Fruit fly (Drosophila melanogaster) whole organism, embryonic: Measurements from ENCODE around the gene CG31924.

ENCODE experiments used
- Asciz ChIP-seq: fragments of 200-800 bp; sonication (Bioruptor generic); optimal IDR thresholded peaks from 2 replicates; lab custom pipeline; 2017; ENCODE audit warnings: missing biosample characterization, mild to moderate bottlenecking, missing genetic modification characterization, missing genetic modification reagents
- CG12299 ChIP-seq: fragments of 200-800 bp; sonication (Bioruptor generic); optimal IDR thresholded peaks from 2 replicates; lab custom pipeline; 2018; ENCODE audit warnings: missing biosample characterization, mild to moderate bottlenecking, missing genetic modification characterization
- CG13894 ChIP-seq: fragments of 200-800 bp; sonication (Bioruptor generic); optimal IDR thresholded peaks from 3 replicates; lab custom pipeline; 2018; ENCODE audit warnings: missing biosample characterization, mild to moderate bottlenecking, missing genetic modification characterization, moderate library complexity
- CG17359 ChIP-seq: fragments of 200-800 bp; sonication (Bioruptor generic); optimal IDR thresholded peaks from 3 replicates; lab custom pipeline; 2018; ENCODE audit warnings: missing biosample characterization, mild to moderate bottlenecking, missing genetic modification characterization, moderate library complexity
- CG2202 ChIP-seq: fragments of 200-800 bp; sonication (Bioruptor generic); optimal IDR thresholded peaks from 2 replicates; lab custom pipeline; 2018; ENCODE audit warnings: missing biosample characterization, mild to moderate bottlenecking, missing genetic modification characterization
- CG8478 ChIP-seq: fragments of >200 bp; optimal IDR thresholded peaks from 2 replicates; lab custom pipeline; 2018
- Jarid2 ChIP-seq: fragments of 200-800 bp; sonication (Bioruptor generic); optimal IDR thresholded peaks from 3 replicates; lab custom pipeline; 2017; ENCODE audit warnings: mild to moderate bottlenecking, missing biosample characterization, missing genetic modification reagents, missing genetic modification characterization
- ac ChIP-seq: fragments of 200-800 bp; sonication (Bioruptor generic); optimal IDR thresholded peaks from 3 replicates; lab custom pipeline; 2017; ENCODE audit warnings: missing biosample characterization, mild to moderate bottlenecking, missing genetic modification characterization
- ap ChIP-seq: fragments of 200-800 bp; sonication (Bioruptor generic); IDR thresholded peaks from 2 replicates; pipeline ENCODE4 v1.3.6; 2022; ENCODE audit warnings: missing biosample characterization, missing genetic modification characterization
- ems ChIP-seq: fragments of 200-800 bp; sonication (Bioruptor generic); optimal IDR thresholded peaks from 3 replicates; lab custom pipeline; 2016; ENCODE audit warnings: missing biosample characterization, missing genetic modification characterization
- h ChIP-seq: fragments of >200 bp; optimal IDR thresholded peaks from 2 replicates; lab custom pipeline; 2017
- rib ChIP-seq: fragments of 200-800 bp; sonication (Bioruptor generic); IDR thresholded peaks from 2 replicates; pipeline ENCODE4 v1.3.6; 2022; ENCODE audit warnings: missing biosample characterization, missing genetic modification characterization
- trem ChIP-seq: fragments of 200-800 bp; optimal IDR thresholded peaks from 3 replicates; lab custom pipeline; 2019; ENCODE audit warnings: missing biosample characterization, mild to moderate bottlenecking, missing genetic modification characterization, moderate library complexity

- TF ChIP-seq ap (no peak), trem (tag; lab: Kevin White, UChicago) (no peak), CG12299 (tag; lab: Kevin White, UChicago) (no peak), CG8478 (lab: Kevin White, UChicago) (no peak), rib (GFP tag; lab: Robert Waterston, UW) (no peak), h (no peak), Jarid2 (no peak), ems (GFP tag; lab: Kevin White, UChicago) (no peak), CG13894 (tag; lab: Kevin White, UChicago) (no peak), ac (GFP tag; lab: Kevin White, UChicago) (no peak), Asciz (GFP tag; lab: Kevin White, UChicago) (no peak), CG17359 (tag; lab: Kevin White, UChicago) (no peak), CG2202 (tag; lab: Kevin White, UChicago) (no peak)
Measured at dm6 chr2L:1390271-1390670, 35.6 kb upstream of the CG31924 start.
